Worm (Caenorhabditis elegans) whole organism, young adult: Measurements from ENCODE around the gene T25B9.12.

ENCODE experiments used
- ama-1 ChIP-seq, 3 experiments: fragments of 150-350 bp in 1 of 3; sonication (generic microtip) in 2 of 3; optimal IDR thresholded peaks; 2 replicates each; lab custom pipeline; 2014 to 2018; ENCODE audit warnings: missing biosample characterization in 2 of 3, missing genetic modification characterization in 2 of 3, missing genetic modification reagents in 2 of 3
- egrh-3 ChIP-seq: fragments of 200-800 bp; sonication (Bioruptor generic); IDR thresholded peaks from 2 replicates; pipeline ENCODE4 v1.3.6; 2022; ENCODE audit warnings: missing genetic modification reagents, missing genetic modification characterization, missing compliant biosample characterization
- ets-4 ChIP-seq: fragments of 200-800 bp; sonication (Bioruptor generic); optimal IDR thresholded peaks from 2 replicates; lab custom pipeline; 2018; ENCODE audit warnings: mild to moderate bottlenecking, missing genetic modification characterization, missing compliant biosample characterization
- let-526 ChIP-seq: fragments of 200-800 bp; sonication (Bioruptor generic); IDR thresholded peaks from 2 replicates; pipeline ENCODE4 v1.3.6; 2022; ENCODE audit warnings: missing genetic modification reagents, missing genetic modification characterization, missing compliant biosample characterization
- unc-130 ChIP-seq: sonication (generic microtip); optimal IDR thresholded peaks from 2 replicates; lab custom pipeline; 2016; ENCODE audit warnings: missing genetic modification reagents, missing genetic modification characterization, missing compliant biosample characterization
- unc-62 ChIP-seq: fragments of 150-350 bp; optimal IDR thresholded peaks from 2 replicates; lab custom pipeline; 2014; ENCODE audit warnings: missing biosample characterization, missing genetic modification reagents, missing genetic modification characterization
- ztf-6 ChIP-seq: fragments of 200-800 bp; sonication (Bioruptor generic); IDR thresholded peaks from 2 replicates; pipeline ENCODE4 v1.3.6; 2022; ENCODE audit warnings: missing genetic modification reagents, missing genetic modification characterization, missing compliant biosample characterization

DNA sequence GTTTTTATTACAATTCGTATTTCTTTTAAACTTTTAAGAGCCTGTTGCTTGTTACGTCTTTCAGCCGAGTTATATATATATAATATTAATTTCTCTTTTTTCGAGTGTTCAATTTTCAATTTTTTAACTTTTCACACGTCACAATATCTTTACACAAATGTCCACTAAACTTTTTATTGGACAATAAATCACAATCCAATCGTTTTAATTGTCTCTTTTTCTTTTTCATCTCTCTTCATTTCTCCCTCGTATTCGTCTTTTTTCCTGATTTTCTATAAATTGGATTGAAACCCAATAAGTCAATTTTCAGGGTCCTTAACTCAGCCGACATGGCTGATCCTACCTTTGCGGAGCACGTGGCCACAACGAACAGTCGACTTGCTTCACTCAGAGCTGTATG, 46.9 kb downstream of the T25B9.12 start, which contains the start of gene miz-1:
- TF ChIP-seq egrh-3 (GFP tag; lab: Robert Waterston, UW), result no peak
- TF ChIP-seq unc-130, result no peak
- no peak for TF ChIP-seq let-526 (GFP tag; lab: Robert Waterston, UW)
- no peak for TF ChIP-seq unc-62 (GFP tag; lab: Kevin White, UChicago)
- TF ChIP-seq ztf-6, result no peak
- TF ChIP-seq ets-4 (GFP tag; lab: Kevin White, UChicago), result no peak
- TF ChIP-seq ama-1 (optimal IDR thresholded peaks at IDR 0.05; lab: Kevin White, UChicago), result no peak
- no peak for TF ChIP-seq ama-1 (GFP tag; optimal IDR thresholded peaks at IDR 0.05; lab: Kevin White, UChicago)
